Worm (Caenorhabditis elegans) whole organism, dauer: ENCODE measurements around the gene T28H10.1.

Source experiments
- unc-62 ChIP-seq: sonication (generic microtip); optimal IDR thresholded peaks from 2 replicates; lab custom pipeline; 2017; ENCODE audit warnings: missing biosample characterization, missing genetic modification reagents, missing genetic modification characterization

Gene T28H10.1

ce11 chrV:12551638-12552478 is 48.3 kb downstream of the T28H10.1 start:
- TF ChIP-seq unc-62 (GFP tag; lab: Kevin White, UChicago): no peak

- no peak for TF ChIP-seq unc-62 (GFP tag; lab: Kevin White, UChicago)
Measured at ce11 chrV:12552671-12553212, 49.1 kb downstream of the T28H10.1 start, which contains the start of gene F45D3.4. F45D3.4 (minus strand) TSS chrV:12553191.

ce11 chrV:12553286-12553725 is 49.7 kb downstream of the T28H10.1 start:
- no peak for TF ChIP-seq unc-62 (GFP tag; lab: Kevin White, UChicago)

ce11 chrV:12554172-12555031 is 50.8 kb downstream of the T28H10.1 start:
- TF ChIP-seq unc-62 (GFP tag; lab: Kevin White, UChicago): no peak
